Worm (Caenorhabditis elegans) whole organism, mixed stage, embryonic: ENCODE data around the gene C02B10.3.

Source experiments
- nhr-237 ChIP-seq: fragments of 150-350 bp; optimal IDR thresholded peaks from 2 replicates; lab custom pipeline; 2014; ENCODE audit warnings: missing biosample characterization, missing genetic modification characterization
- ztf-11 ChIP-seq: fragments of 150-350 bp; optimal IDR thresholded peaks from 2 replicates; lab custom pipeline; 2014; ENCODE audit warnings: missing biosample characterization, missing genetic modification characterization

DNA sequence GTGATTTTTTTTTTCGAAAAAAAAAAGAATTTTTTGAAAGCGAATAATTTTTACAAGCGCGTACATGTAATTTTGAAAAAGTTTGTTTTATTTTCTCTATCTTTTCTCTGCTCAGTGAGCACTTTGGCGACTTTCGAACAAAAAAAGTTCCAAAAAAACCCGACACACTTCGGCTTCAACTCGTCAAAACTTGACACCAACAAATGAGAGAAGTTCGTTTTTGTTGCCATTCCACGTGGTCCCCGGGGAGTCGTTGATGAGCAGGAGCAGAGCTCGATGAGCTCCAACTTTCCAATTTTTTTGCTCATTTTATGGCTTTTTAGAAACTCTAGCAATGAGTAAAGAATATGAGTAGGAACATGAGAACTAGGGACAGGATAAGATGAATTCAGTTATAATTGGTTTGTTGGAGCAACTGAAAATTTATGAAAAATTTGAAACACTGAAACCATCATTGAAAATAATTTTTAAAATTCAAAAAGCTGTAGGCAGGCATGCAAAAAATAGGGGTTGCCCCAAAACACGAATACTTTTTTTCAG is 7.4 kb upstream of the C02B10.3 start:
- TF ChIP-seq nhr-237 (tag; lab: Kevin White, UChicago), result no peak
- no peak for TF ChIP-seq ztf-11 (tag; lab: Kevin White, UChicago)
